Fruit fly (Drosophila melanogaster) Kc167 (cell line): Measurements from ENCODE around the gene wgn.

Experiments used
- Sin3A ChIP-seq: fragments of >200 bp; optimal IDR thresholded peaks from 2 replicates; lab custom pipeline; 2018; ENCODE audit warnings: missing external identifiers
- insv ChIP-seq: fragments of >200 bp; optimal IDR thresholded peaks from 3 replicates; lab custom pipeline; 2018; ENCODE audit warnings: missing external identifiers
- psq ChIP-seq: fragments of >200 bp; optimal IDR thresholded peaks from 2 replicates; lab custom pipeline; 2017; ENCODE audit warnings: missing external identifiers
- ttk ChIP-seq: sonication (Bioruptor generic); optimal IDR thresholded peaks from 2 replicates; lab custom pipeline; 2017; ENCODE audit warnings: missing external identifiers

dm6 chrX:18630990-18631389 lies 3.7 kb downstream of the wgn start:
- TF ChIP-seq insv (lab: Kevin White, UChicago) (no peak), psq (no peak), ttk (lab: Kevin White, UChicago) (no peak), Sin3A (no peak)
